Fruit fly (Drosophila melanogaster): ENCODE data around the gene CG45491.

DNA sequence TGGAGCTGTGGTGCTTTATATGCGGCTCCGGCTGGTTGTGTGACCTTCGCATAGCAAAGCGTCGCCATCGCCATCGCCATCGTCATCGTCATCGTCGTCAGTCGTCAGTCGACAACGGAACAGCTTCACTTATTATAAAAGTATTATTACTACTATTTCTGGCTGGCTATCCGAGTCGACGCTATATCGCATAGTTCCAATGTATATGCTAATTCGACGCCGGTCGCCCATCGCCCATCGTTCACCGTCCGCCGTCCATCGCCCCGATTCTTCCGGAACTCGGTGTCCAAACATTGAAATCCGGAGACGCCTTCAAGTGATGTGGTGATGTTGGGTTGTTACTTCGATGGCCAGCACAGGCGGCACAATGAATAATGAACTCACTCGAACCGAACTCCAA lies 46.7 kb downstream of the CG45491 start:
- TF ChIP-seq tio (GFP tag; optimal IDR thresholded peaks at IDR 0.05) (no peak), HmgD (GFP tag; optimal IDR thresholded peaks at IDR 0.05) (no peak), HHEX (GFP tag; optimal IDR thresholded peaks at IDR 0.05) (no peak), Bteb2 (GFP tag; optimal IDR thresholded peaks at IDR 0.05) (no peak), CG12659 (GFP tag; optimal IDR thresholded peaks at IDR 0.05) (no peak), E2f2 (GFP tag; IDR thresholded peaks at IDR 0.05) (no peak), CG18619 (GFP tag; optimal IDR thresholded peaks at IDR 0.05) (no peak), ase (GFP tag; IDR thresholded peaks at IDR 0.05) (no peak), CG1024 (GFP tag; IDR thresholded peaks at IDR 0.05) (no peak), lmd (GFP tag; IDR thresholded peaks at IDR 0.05) (no peak), CG16863 (GFP tag; optimal IDR thresholded peaks at IDR 0.05) (no peak), CG5180 (GFP tag; optimal IDR thresholded peaks at IDR 0.05) (no peak)
